Fruit fly (Drosophila melanogaster): Measurements from ENCODE around the gene Mst57Dc.

- TF ChIP-seq Hsf (GFP tag; optimal IDR thresholded peaks at IDR 0.05): no peak
- no peak for TF ChIP-seq Hmx (GFP tag; optimal IDR thresholded peaks at IDR 0.05)
- no peak for TF ChIP-seq lov (optimal IDR thresholded peaks at IDR 0.05)
- TF ChIP-seq lov (GFP tag; IDR thresholded peaks at IDR 0.05): no peak
- no peak for TF ChIP-seq br (optimal IDR thresholded peaks at IDR 0.05)
- TF ChIP-seq z (GFP tag; IDR thresholded peaks at IDR 0.05): no peak
- no peak for TF ChIP-seq CG3838 (GFP tag; optimal IDR thresholded peaks at IDR 0.05)
- no peak for TF ChIP-seq HLH54F (GFP tag; optimal IDR thresholded peaks at IDR 0.05)
- TF ChIP-seq CG10267 (tag; optimal IDR thresholded peaks at IDR 0.05): no peak
- no peak for TF ChIP-seq CG3065 (GFP tag; optimal IDR thresholded peaks at IDR 0.05)
- TF ChIP-seq dpn (GFP tag; optimal IDR thresholded peaks at IDR 0.05): no peak
- TF ChIP-seq CG3407 (GFP tag; optimal IDR thresholded peaks at IDR 0.05): no peak
- no peak for TF ChIP-seq MBD-R2 (GFP tag; IDR thresholded peaks at IDR 0.05)
Observed at dm6 chr3R:25870389-25870788, 40.9 kb upstream of the Mst57Dc start.

All from whole organism, embryonic.